Worm (Caenorhabditis elegans) whole organism, L2 larva: ENCODE data around the gene srg-55.

Experiments
- dmd-4 ChIP-seq: sonication (generic microtip); optimal IDR thresholded peaks from 2 replicates; lab custom pipeline; 2017; ENCODE audit warnings: missing biosample characterization, missing genetic modification characterization
- nhr-11 ChIP-seq: fragments of 150-350 bp; optimal IDR thresholded peaks from 2 replicates; lab custom pipeline; 2014; ENCODE audit warnings: missing biosample characterization, missing genetic modification characterization

DNA sequence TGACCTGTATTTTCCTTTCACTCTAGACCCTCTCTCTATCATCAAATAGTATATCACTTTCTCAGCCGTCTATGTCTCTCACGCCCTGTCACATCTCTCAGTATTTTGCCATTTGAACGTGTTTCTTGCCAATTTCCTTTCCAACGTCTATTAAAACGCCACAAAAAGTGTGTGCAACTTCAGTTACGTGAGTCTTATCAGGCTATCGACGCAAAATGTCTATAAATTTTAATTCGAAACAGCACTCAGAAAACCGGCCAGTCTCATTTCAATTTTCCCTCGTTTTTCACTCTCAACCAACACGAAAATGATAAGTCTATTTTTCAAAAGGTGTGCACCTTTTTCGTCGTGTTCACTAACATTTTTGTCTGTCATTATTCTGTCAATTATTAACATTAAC lies 32.6 kb downstream of the srg-55 start, which contains the start of gene mpst-3:
- TF ChIP-seq nhr-11 (no peak), dmd-4 (tag; lab: Kevin White, UChicago) (no peak)
